Fruit fly (Drosophila melanogaster): ENCODE results near the gene CG43739.

The CG43739 gene

DNA sequence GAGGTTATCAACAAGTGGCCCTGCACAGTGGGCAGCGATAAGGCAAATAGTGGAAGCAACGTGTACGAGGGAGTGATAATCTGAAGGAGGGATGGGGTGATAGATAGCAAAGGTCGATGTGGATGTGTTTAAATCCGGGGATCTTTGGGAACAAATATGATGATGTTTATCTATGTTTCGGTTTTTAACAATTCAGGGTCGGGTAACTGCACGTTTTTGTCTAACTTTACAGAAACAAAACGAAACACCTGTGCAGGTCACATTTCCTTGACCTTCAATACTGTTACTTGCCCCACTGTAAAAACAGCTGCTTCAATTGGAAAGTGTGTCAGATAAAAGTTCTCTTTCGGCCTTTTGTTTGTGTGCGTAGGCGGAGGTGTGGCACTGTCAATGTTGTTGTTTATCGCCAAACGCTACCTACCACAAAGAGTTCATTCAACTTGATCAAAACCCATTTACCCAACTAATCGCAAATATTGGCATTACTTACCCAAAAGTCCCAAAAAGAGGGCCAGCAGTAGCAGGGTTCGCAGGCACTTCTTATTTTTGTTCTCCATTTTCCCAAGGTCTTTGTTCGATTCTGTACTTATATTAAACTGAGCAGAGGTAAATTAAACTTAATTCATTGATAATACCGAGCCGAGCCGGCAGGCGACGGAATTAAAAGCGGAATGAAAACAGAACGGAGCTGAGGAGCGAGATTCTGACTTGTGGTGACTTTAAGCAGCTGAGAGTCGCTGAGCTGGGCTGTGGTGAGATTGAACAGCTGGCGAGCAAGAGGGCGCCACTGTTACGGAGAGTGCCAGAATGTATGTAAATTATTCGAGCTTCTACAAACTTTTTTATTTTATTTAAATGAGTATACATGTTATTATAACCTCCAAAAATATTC is 3.7 kb upstream of the CG43739 start, which contains the start of gene Mtp (continued):
- TF ChIP-seq cg (GFP tag; optimal IDR thresholded peaks at IDR 0.05) (peak; percentile 56), sc (optimal IDR thresholded peaks at IDR 0.05) (no peak), sc (GFP tag; optimal IDR thresholded peaks at IDR 0.05) (peak; percentile 67), CG4404 (GFP tag; IDR thresholded peaks at IDR 0.05) (peak; percentile 53; the same call in 1 of the 2 replicates), Fer1 (GFP tag; optimal IDR thresholded peaks at IDR 0.05) (peak; percentile 57), Hey (tag; optimal IDR thresholded peaks at IDR 0.05) (peak; percentile 27), abd-A (tag; optimal IDR thresholded peaks at IDR 0.05) (no peak), Vsx1 (GFP tag; optimal IDR thresholded peaks at IDR 0.05) (peak; percentile 57), fru (optimal IDR thresholded peaks at IDR 0.05) (no peak), Dref (GFP tag; IDR thresholded peaks at IDR 0.05) (no peak), ase (GFP tag; IDR thresholded peaks at IDR 0.05) (0 out of 3 replicates have a peak, but pooled peaks have one; percentile 27), CG18262 (tag; optimal IDR thresholded peaks at IDR 0.05) (peak; percentile 80), CG2875 (GFP tag; optimal IDR thresholded peaks at IDR 0.05) (peak; percentile 74), Gsc (GFP tag; IDR thresholded peaks at IDR 0.05) (no peak), amos (GFP tag; IDR thresholded peaks at IDR 0.05; ENCODE audit: partially characterized antibody) (peak; percentile 52; the same call in 1 of the 2 replicates), CG5953 (GFP tag; IDR thresholded peaks at IDR 0.05) (peak; percentile 49), zf30C (GFP tag; optimal IDR thresholded peaks at IDR 0.05) (no peak), zfh2 (GFP tag; optimal IDR thresholded peaks at IDR 0.05) (peak; percentile 74), CG9797 (GFP tag; optimal IDR thresholded peaks at IDR 0.05) (no peak), Sox100B (GFP tag; optimal IDR thresholded peaks at IDR 0.05) (peak; percentile 72), wdn (GFP tag; IDR thresholded peaks at IDR 0.05) (peak; percentile 45; the same call in 1 of the 2 replicates), bbx (GFP tag; IDR thresholded peaks at IDR 0.05; ENCODE audit: partially characterized antibody) (no peak; the same call in 1 of the 2 replicates), CG15269 (tag; optimal IDR thresholded peaks at IDR 0.05) (peak; percentile 74), Spps (tag; optimal IDR thresholded peaks at IDR 0.05) (peak; percentile 4), CG14860 (GFP tag; IDR thresholded peaks at IDR 0.05; ENCODE audit: partially characterized antibody) (peak; percentile 47; the same call in 1 of the 3 replicates), Aef1 (GFP tag; IDR thresholded peaks at IDR 0.05) (no peak; the same call in 2 of the 3 replicates), Hand (GFP tag; optimal IDR thresholded peaks at IDR 0.05) (peak; percentile 64), H2.0 (GFP tag; IDR thresholded peaks at IDR 0.05) (peak; percentile 43; the same call in 1 of the 2 replicates), tll (GFP tag; optimal IDR thresholded peaks at IDR 0.05) (peak; percentile 39 to 76), sug (tag; optimal IDR thresholded peaks at IDR 0.05) (peak; percentile 76), crc (GFP tag; optimal IDR thresholded peaks at IDR 0.05) (peak; percentile 41), tin (GFP tag; optimal IDR thresholded peaks at IDR 0.05) (peak; percentile 70), Lpt (GFP tag; optimal IDR thresholded peaks at IDR 0.05) (no peak), ewg (GFP tag; optimal IDR thresholded peaks at IDR 0.05) (peak; percentile 60), pho (GFP tag; optimal IDR thresholded peaks at IDR 0.05) (peak; percentile 67), CkIIα-i1 (GFP tag; IDR thresholded peaks at IDR 0.05) (no peak), Jarid2 (GFP tag; optimal IDR thresholded peaks at IDR 0.05) (no peak), Sox102F (GFP tag; optimal IDR thresholded peaks at IDR 0.05) (peak; percentile 77), slou (GFP tag; optimal IDR thresholded peaks at IDR 0.05) (peak; percentile 39), CG12299 (tag; optimal IDR thresholded peaks at IDR 0.05) (no peak), exex (tag; optimal IDR thresholded peaks at IDR 0.05) (no peak), CG3847 (GFP tag; IDR thresholded peaks at IDR 0.05) (peak; percentile 58), CG18619 (GFP tag; optimal IDR thresholded peaks at IDR 0.05) (peak; percentile 66), sr (GFP tag; IDR thresholded peaks at IDR 0.05) (no peak; the same call in 2 of the 3 replicates), bowl (GFP tag; IDR thresholded peaks at IDR 0.05) (0 out of 2 replicates have a peak, but pooled peaks have one; percentile 4), sens-2 (GFP tag; IDR thresholded peaks at IDR 0.05) (peak; percentile 50), Stat92E (GFP tag; optimal IDR thresholded peaks at IDR 0.05) (no peak), nau (GFP tag; optimal IDR thresholded peaks at IDR 0.05) (peak; percentile 28)
